Fruit fly (Drosophila melanogaster): ENCODE data around the gene ClpX.

Gene ClpX

DNA sequence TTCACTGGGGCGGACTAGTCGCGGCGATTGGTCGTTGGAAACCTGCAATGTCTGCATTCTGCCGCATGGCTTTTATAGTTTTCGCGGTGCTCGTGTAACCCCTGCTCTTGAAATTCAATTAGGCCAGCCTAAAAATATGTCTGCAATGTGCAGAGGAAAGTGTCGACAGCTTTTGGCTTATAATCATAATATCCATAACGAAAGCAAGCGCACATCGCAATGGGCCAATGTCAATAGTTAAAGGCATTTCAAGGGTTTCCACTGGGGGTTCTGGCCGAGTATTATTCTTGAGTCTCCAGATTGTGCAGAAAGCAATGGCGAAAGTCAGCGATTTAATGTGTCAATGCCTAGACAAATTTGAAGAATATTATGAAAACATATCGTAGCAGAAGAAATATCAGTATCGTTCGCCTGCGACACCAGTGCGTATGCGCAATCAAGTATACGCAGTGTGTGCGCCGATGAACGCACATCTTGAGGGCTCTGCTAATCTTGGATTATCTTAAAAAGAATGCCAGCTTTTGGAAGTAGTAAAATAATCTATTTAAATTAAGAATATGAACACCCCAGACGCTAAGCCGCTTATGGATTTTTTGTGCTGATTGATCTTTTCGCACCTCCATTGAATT, 15.2 kb downstream of the ClpX start, which contains the start of gene ninaE:
TSS of gene ninaE (minus strand) at position 51 of the 629 bp plus-strand sequence.
- TF ChIP-seq CG3032 (tag; optimal IDR thresholded peaks at IDR 0.05): no peak
- no peak for TF ChIP-seq ss (GFP tag; optimal IDR thresholded peaks at IDR 0.05)
- TF ChIP-seq dac (GFP tag; optimal IDR thresholded peaks at IDR 0.05): no peak
- TF ChIP-seq net (GFP tag; optimal IDR thresholded peaks at IDR 0.05): no peak
- no peak for TF ChIP-seq fd85E (GFP tag; optimal IDR thresholded peaks at IDR 0.05)
- TF ChIP-seq CG11294 (GFP tag; IDR thresholded peaks at IDR 0.05): no peak
- TF ChIP-seq Met (GFP tag; optimal IDR thresholded peaks at IDR 0.05): no peak
- TF ChIP-seq vri (GFP tag; optimal IDR thresholded peaks at IDR 0.05): no peak

DNA sequence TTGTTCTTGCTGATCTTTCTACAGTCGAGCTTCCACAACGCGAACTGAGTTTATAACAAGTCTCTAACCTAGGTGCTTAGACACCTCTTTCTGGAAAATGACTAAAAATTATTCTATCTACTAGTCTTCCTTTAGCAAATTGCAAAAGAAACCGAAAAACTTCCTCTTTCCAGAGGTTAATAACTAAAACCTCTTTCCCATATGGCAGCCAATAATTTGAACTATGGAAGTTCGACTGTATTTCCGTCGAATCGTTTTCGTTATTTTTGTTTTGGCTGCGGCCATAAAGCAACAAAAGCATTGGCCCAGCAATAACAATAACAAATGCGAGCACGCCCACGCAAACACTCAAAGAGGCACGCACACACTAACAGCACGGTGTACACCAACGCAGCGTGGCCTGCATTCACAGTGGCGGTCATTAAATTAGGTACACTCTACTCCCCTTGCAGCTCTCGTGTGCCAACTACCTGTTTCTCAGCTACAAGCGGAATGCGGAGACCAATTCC, 23.0 kb downstream of the ClpX start:
- peak; percentile 31; the same call in 1 of the 3 replicates for TF ChIP-seq CG6163 (GFP tag; IDR thresholded peaks at IDR 0.05)
- peak; percentile 45 for TF ChIP-seq esn (GFP tag; optimal IDR thresholded peaks at IDR 0.05)
- peak; percentile 10 for TF ChIP-seq fkh (GFP tag; optimal IDR thresholded peaks at IDR 0.05)
- peak; percentile 51 for TF ChIP-seq net (GFP tag; optimal IDR thresholded peaks at IDR 0.05)
- no peak for TF ChIP-seq CG6792 (GFP tag; optimal IDR thresholded peaks at IDR 0.05)
- TF ChIP-seq CG7368 (GFP tag; optimal IDR thresholded peaks at IDR 0.05): peak; percentile 5
- peak; percentile 7 for TF ChIP-seq Hr4 (GFP tag; optimal IDR thresholded peaks at IDR 0.05)
- no peak for TF ChIP-seq CG16779 (tag; optimal IDR thresholded peaks at IDR 0.05)
- peak; percentile 13 for TF ChIP-seq cyc (GFP tag; optimal IDR thresholded peaks at IDR 0.05)
- TF ChIP-seq Hr38 (GFP tag; optimal IDR thresholded peaks at IDR 0.05): no peak
- TF ChIP-seq CG31627 (GFP tag; optimal IDR thresholded peaks at IDR 0.05): peak; percentile 38
- TF ChIP-seq vri (GFP tag; optimal IDR thresholded peaks at IDR 0.05): peak; percentile 48
- peak; percentile 85 for TF ChIP-seq Eip78C (GFP tag)
- TF ChIP-seq CG8319 (GFP tag; optimal IDR thresholded peaks at IDR 0.05): no peak
- TF ChIP-seq CG9139 (GFP tag; optimal IDR thresholded peaks at IDR 0.05): no peak
- TF ChIP-seq Sox15 (GFP tag; optimal IDR thresholded peaks at IDR 0.05): no peak
- peak; percentile 38 for TF ChIP-seq CG6854 (GFP tag; optimal IDR thresholded peaks at IDR 0.05)
- TF ChIP-seq CG6276 (GFP tag; optimal IDR thresholded peaks at IDR 0.05): no peak
- TF ChIP-seq Smox (GFP tag; optimal IDR thresholded peaks at IDR 0.05): no peak
- TF ChIP-seq CG8119 (GFP tag; IDR thresholded peaks at IDR 0.05): peak; percentile 33; the same call in 1 of the 3 replicates
- TF ChIP-seq Eip75B (GFP tag; optimal IDR thresholded peaks at IDR 0.05): no peak
- TF ChIP-seq CG11762 (GFP tag; optimal IDR thresholded peaks at IDR 0.05; ENCODE audit: insufficient read depth): no peak
- TF ChIP-seq achi (GFP tag; optimal IDR thresholded peaks at IDR 0.05): no peak
- no peak for TF ChIP-seq Ets21C (GFP tag; optimal IDR thresholded peaks at IDR 0.05)
- no peak for TF ChIP-seq salr (GFP tag; optimal IDR thresholded peaks at IDR 0.05)
- peak; percentile 27 for TF ChIP-seq lz (GFP tag; optimal IDR thresholded peaks at IDR 0.05)
- peak; percentile 11 for TF ChIP-seq OdsH (GFP tag; optimal IDR thresholded peaks at IDR 0.05)
- TF ChIP-seq topi (GFP tag; optimal IDR thresholded peaks at IDR 0.05): peak; percentile 25
- TF ChIP-seq Sox14 (GFP tag; optimal IDR thresholded peaks at IDR 0.05): peak; percentile 39
- TF ChIP-seq CG15336 (GFP tag; IDR thresholded peaks at IDR 0.05): peak; percentile 50
- TF ChIP-seq CG3032 (tag; optimal IDR thresholded peaks at IDR 0.05): no peak
- peak; percentile 38 for TF ChIP-seq CG6808 (GFP tag; optimal IDR thresholded peaks at IDR 0.05)
- peak; percentile 50; the same call in 1 of the 3 replicates for TF ChIP-seq eg (GFP tag; IDR thresholded peaks at IDR 0.05)
- peak; percentile 18 for TF ChIP-seq Ets96B (tag; optimal IDR thresholded peaks at IDR 0.05)
- TF ChIP-seq Hr39 (GFP tag; optimal IDR thresholded peaks at IDR 0.05): no peak
- no peak for TF ChIP-seq svp (GFP tag)
- peak; percentile 36 for TF ChIP-seq CG32006 (GFP tag; optimal IDR thresholded peaks at IDR 0.05)
- no peak for TF ChIP-seq dsx (GFP tag; optimal IDR thresholded peaks at IDR 0.05; ENCODE audit: poor library complexity, severe bottlenecking)
- no peak for TF ChIP-seq CG8632 (GFP tag; optimal IDR thresholded peaks at IDR 0.05)
- TF ChIP-seq ss (GFP tag; optimal IDR thresholded peaks at IDR 0.05): peak in 1 of 2 experiments; percentile 52
- TF ChIP-seq CG4318 (GFP tag; optimal IDR thresholded peaks at IDR 0.05): no peak

Data from whole organism, prepupa.